Fruit fly (Drosophila melanogaster) whole organism, embryonic: Measurements from ENCODE around the gene CG45207.

ENCODE experiments used
- CG10267 ChIP-seq: fragments of 200-800 bp; sonication (Bioruptor generic); optimal IDR thresholded peaks from 2 replicates; lab custom pipeline; 2018; ENCODE audit warnings: missing biosample characterization, mild to moderate bottlenecking, missing genetic modification characterization, moderate library complexity
- CG10543 ChIP-seq: fragments of 200-800 bp; sonication (Bioruptor generic); optimal IDR thresholded peaks from 3 replicates; lab custom pipeline; 2017; ENCODE audit warnings: missing biosample characterization, mild to moderate bottlenecking, missing genetic modification characterization, moderate library complexity
- CG10959 ChIP-seq: fragments of 200-800 bp; sonication (Bioruptor generic); IDR thresholded peaks from 2 replicates; pipeline ENCODE4 v1.3.6; 2022; ENCODE audit warnings: missing biosample characterization, missing genetic modification characterization
- CG11504 ChIP-seq: fragments of 200-800 bp; sonication (Bioruptor generic); optimal IDR thresholded peaks from 3 replicates; lab custom pipeline; 2019; ENCODE audit warnings: missing biosample characterization, mild to moderate bottlenecking, missing genetic modification characterization, moderate library complexity
- CG12299 ChIP-seq: fragments of 200-800 bp; sonication (Bioruptor generic); optimal IDR thresholded peaks from 2 replicates; lab custom pipeline; 2018; ENCODE audit warnings: missing biosample characterization, mild to moderate bottlenecking, missing genetic modification characterization
- CG1233 ChIP-seq: fragments of 200-800 bp; sonication (Bioruptor generic); optimal IDR thresholded peaks from 4 replicates; lab custom pipeline; 2018; ENCODE audit warnings: missing biosample characterization, mild to moderate bottlenecking, missing genetic modification characterization
- CG12659 ChIP-seq: fragments of 200-800 bp; sonication (Bioruptor generic); optimal IDR thresholded peaks from 3 replicates; lab custom pipeline; 2017; ENCODE audit warnings: mild to moderate bottlenecking, missing biosample characterization, missing genetic modification reagents, missing genetic modification characterization
- CG13894 ChIP-seq: fragments of 200-800 bp; sonication (Bioruptor generic); optimal IDR thresholded peaks from 3 replicates; lab custom pipeline; 2018; ENCODE audit warnings: missing biosample characterization, mild to moderate bottlenecking, missing genetic modification characterization, moderate library complexity
- CG1529 ChIP-seq: fragments of 200-800 bp; sonication (Bioruptor generic); optimal IDR thresholded peaks from 3 replicates; lab custom pipeline; 2018; ENCODE audit warnings: missing biosample characterization, missing genetic modification characterization
- CG16779 ChIP-seq: fragments of 200-800 bp; sonication (Bioruptor generic); IDR thresholded peaks from 2 replicates; pipeline ENCODE4 v1.3.6; 2022; ENCODE audit warnings: missing biosample characterization, missing genetic modification characterization
- CG16863 ChIP-seq: fragments of 200-800 bp; sonication (Bioruptor generic); optimal IDR thresholded peaks from 3 replicates; lab custom pipeline; 2016; ENCODE audit warnings: missing biosample characterization, missing genetic modification characterization
- CG17359 ChIP-seq: fragments of 200-800 bp; sonication (Bioruptor generic); optimal IDR thresholded peaks from 3 replicates; lab custom pipeline; 2018; ENCODE audit warnings: missing biosample characterization, mild to moderate bottlenecking, missing genetic modification characterization, moderate library complexity
- CG18011 ChIP-seq: fragments of 200-800 bp; sonication (Bioruptor generic); optimal IDR thresholded peaks from 2 replicates; lab custom pipeline; 2017; ENCODE audit warnings: missing biosample characterization, missing genetic modification characterization, mild to moderate bottlenecking, moderate library complexity, missing genotype
- CG18476 ChIP-seq: fragments of 200-800 bp; sonication (Bioruptor generic); optimal IDR thresholded peaks from 2 replicates; lab custom pipeline; 2016; ENCODE audit warnings: missing biosample characterization, mild to moderate bottlenecking, missing genetic modification characterization
- CG2889 ChIP-seq: fragments of 200-800 bp; sonication (Bioruptor generic); IDR thresholded peaks from 3 replicates; pipeline ENCODE4 v1.3.6; 2022; ENCODE audit warnings: missing biosample characterization, missing genetic modification characterization
- CG6175 ChIP-seq: fragments of 200-800 bp; sonication (Bioruptor generic); IDR thresholded peaks from 3 replicates; pipeline ENCODE4 v1.3.6; 2022; ENCODE audit warnings: missing biosample characterization, missing genetic modification characterization
- CG6654 ChIP-seq: fragments of 200-800 bp; sonication (Bioruptor generic); optimal IDR thresholded peaks from 2 replicates; lab custom pipeline; 2017; ENCODE audit warnings: missing biosample characterization, mild to moderate bottlenecking, missing genetic modification characterization
- CG7786 ChIP-seq: fragments of 200-800 bp; sonication (Bioruptor generic); optimal IDR thresholded peaks from 2 replicates; lab custom pipeline; 2016; ENCODE audit warnings: missing biosample characterization, missing genetic modification characterization
- CG7987 ChIP-seq: fragments of 200-800 bp; sonication (Bioruptor generic); optimal IDR thresholded peaks from 2 replicates; lab custom pipeline; 2018; ENCODE audit warnings: missing biosample characterization, mild to moderate bottlenecking, missing genetic modification characterization, moderate library complexity
- CG8290 ChIP-seq, 3 experiments: fragments of 200-800 bp; sonication (Bioruptor generic); optimal IDR thresholded peaks; 2 replicates each; lab custom pipeline; 2016 to 2019; ENCODE audit warnings: missing biosample characterization in 3 of 3, missing genetic modification characterization in 3 of 3, mild to moderate bottlenecking in 2 of 3, moderate library complexity in 1 of 3
- Camta ChIP-seq: fragments of 200-800 bp; sonication (Bioruptor generic); optimal IDR thresholded peaks from 2 replicates; lab custom pipeline; 2016; ENCODE audit warnings: missing biosample characterization, missing genetic modification characterization
- Deaf1 ChIP-seq: fragments of 200-800 bp; optimal IDR thresholded peaks from 3 replicates; lab custom pipeline; 2019; ENCODE audit warnings: missing biosample characterization, mild to moderate bottlenecking, missing genetic modification characterization, moderate library complexity
- Doc3 ChIP-seq: fragments of 200-800 bp; sonication (Bioruptor generic); IDR thresholded peaks from 3 replicates; pipeline ENCODE4 v1.3.6; 2022; ENCODE audit warnings: missing biosample characterization, missing genetic modification characterization; ENCODE audit not compliant: partially characterized antibody
- Fer3 ChIP-seq: fragments of 200-800 bp; sonication (Bioruptor generic); optimal IDR thresholded peaks from 2 replicates; lab custom pipeline; 2018; ENCODE audit warnings: missing biosample characterization, mild to moderate bottlenecking, missing genetic modification characterization, moderate library complexity
- Hmr ChIP-seq: fragments of 200-800 bp; sonication (Bioruptor generic); optimal IDR thresholded peaks from 3 replicates; lab custom pipeline; 2017; ENCODE audit warnings: mild to moderate bottlenecking, missing biosample characterization, missing genetic modification reagents, missing genetic modification characterization
- Mad ChIP-seq: fragments of 200-800 bp; sonication (Bioruptor generic); optimal IDR thresholded peaks from 2 replicates; lab custom pipeline; 2016; ENCODE audit warnings: missing biosample characterization, missing genetic modification characterization
- Med ChIP-seq: fragments of 200-800 bp; sonication (Bioruptor generic); peaks from one replicate; lab custom pipeline; 2016; ENCODE audit warnings: missing biosample characterization, missing genetic modification characterization, mild to moderate bottlenecking, inconsistent platforms, moderate library complexity
- Neu2 ChIP-seq: fragments of 200-800 bp; sonication (Bioruptor generic); optimal IDR thresholded peaks from 3 replicates; lab custom pipeline; 2016; ENCODE audit warnings: missing biosample characterization, missing genetic modification characterization, borderline replicate concordance
- ab ChIP-seq: fragments of 200-800 bp; sonication (Bioruptor generic); optimal IDR thresholded peaks from 2 replicates; lab custom pipeline; 2016; ENCODE audit warnings: missing biosample characterization, missing genetic modification characterization
- al ChIP-seq: fragments of 200-800 bp; sonication (Bioruptor generic); IDR thresholded peaks from 2 replicates; pipeline ENCODE4 v1.3.6; 2022; ENCODE audit warnings: missing biosample characterization, missing genetic modification characterization
- bab2 ChIP-seq: fragments of 200-800 bp; sonication (Bioruptor generic); optimal IDR thresholded peaks from 2 replicates; lab custom pipeline; 2016; ENCODE audit warnings: missing biosample characterization, missing genetic modification characterization
- bcd ChIP-seq: fragments of 200-800 bp; sonication (Bioruptor generic); optimal IDR thresholded peaks from 2 replicates; lab custom pipeline; 2017; ENCODE audit warnings: missing biosample characterization, mild to moderate bottlenecking, missing genetic modification characterization
- bsh ChIP-seq, 2 experiments: fragments of 200-800 bp; sonication (Bioruptor generic); optimal IDR thresholded peaks; 2 replicates each; lab custom pipeline; 2017 to 2018; ENCODE audit warnings: mild to moderate bottlenecking in 2 of 2, missing biosample characterization in 2 of 2, missing genetic modification characterization in 2 of 2, moderate library complexity in 1 of 2
- chinmo ChIP-seq: fragments of 200-800 bp; sonication (Bioruptor generic); IDR thresholded peaks from 4 replicates; pipeline ENCODE4 v1.3.6; 2022; ENCODE audit warnings: missing biosample characterization, missing genetic modification characterization; ENCODE audit not compliant: partially characterized antibody
- corto ChIP-seq: fragments of 200-800 bp; sonication (Bioruptor generic); optimal IDR thresholded peaks from 2 replicates; lab custom pipeline; 2016; ENCODE audit warnings: missing biosample characterization, mild to moderate bottlenecking, missing genetic modification characterization, moderate library complexity
- crol ChIP-seq: fragments of 200-800 bp; sonication (Bioruptor generic); IDR thresholded peaks from 2 replicates; pipeline ENCODE4 v1.3.6; 2022; ENCODE audit warnings: missing biosample characterization, missing genetic modification characterization
- da ChIP-seq: fragments of 200-800 bp; sonication (Bioruptor generic); optimal IDR thresholded peaks from 2 replicates; lab custom pipeline; 2016; ENCODE audit warnings: missing biosample characterization, missing genetic modification characterization
- dimm ChIP-seq: fragments of 200-800 bp; sonication (Bioruptor generic); IDR thresholded peaks from 2 replicates; pipeline ENCODE4 v1.3.6; 2022; ENCODE audit warnings: missing biosample characterization, missing genetic modification characterization
- kni ChIP-seq: fragments of 200-800 bp; sonication (Bioruptor generic); optimal IDR thresholded peaks from 3 replicates; lab custom pipeline; 2017; ENCODE audit warnings: mild to moderate bottlenecking, missing biosample characterization, missing genetic modification reagents, missing genetic modification characterization
- lov ChIP-seq, 2 experiments: fragments of 200-800 bp in 1 of 2; fragments of >200 bp in 1 of 2; sonication (Bioruptor generic) in 1 of 2; IDR thresholded peaks in 1 of 2; optimal IDR thresholded peaks in 1 of 2; 2 replicates in 1 of 2; 3 replicates in 1 of 2; pipeline versions ENCODE4 v1.3.6 to Lab custom; 2017 to 2022; ENCODE audit warnings: missing biosample characterization in 1 of 2, missing genetic modification characterization in 1 of 2
- odd ChIP-seq: fragments of 200-800 bp; sonication (Bioruptor generic); optimal IDR thresholded peaks from 2 replicates; lab custom pipeline; 2017; ENCODE audit warnings: missing biosample characterization, mild to moderate bottlenecking, missing genetic modification characterization
- pum ChIP-seq: fragments of 200-800 bp; sonication (Bioruptor generic); optimal IDR thresholded peaks from 2 replicates; lab custom pipeline; 2016; ENCODE audit warnings: missing biosample characterization, missing genetic modification characterization
- ranshi ChIP-seq: fragments of 200-800 bp; sonication (Bioruptor generic); IDR thresholded peaks from 2 replicates; pipeline ENCODE4 v1.3.6; 2022; ENCODE audit warnings: missing biosample characterization, missing genetic modification characterization
- run ChIP-seq: fragments of 200-800 bp; sonication (Bioruptor generic); optimal IDR thresholded peaks from 3 replicates; lab custom pipeline; 2018; ENCODE audit warnings: missing biosample characterization, mild to moderate bottlenecking, missing genetic modification characterization
- sr ChIP-seq: fragments of 200-800 bp; sonication (Bioruptor generic); IDR thresholded peaks from 3 replicates; pipeline ENCODE4 v1.3.6; 2022; ENCODE audit warnings: missing biosample characterization, missing genetic modification characterization

Gene CG45207

dm6 chr3R:15816276-15816675 is 41.1 kb upstream of the CG45207 start (continued):
- TF ChIP-seq Neu2 (GFP tag; lab: Kevin White, UChicago) = no peak
- TF ChIP-seq CG16863 (GFP tag; lab: Kevin White, UChicago) = peak; percentile 6
- no peak for TF ChIP-seq Mad (GFP tag; lab: Kevin White, UChicago)
- no peak for TF ChIP-seq CG6654 (GFP tag; lab: Kevin White, UChicago)
- peak; percentile 53; the same call in 1 of the 2 replicates for TF ChIP-seq CG10959

dm6 chr3R:15814150-15814549 is 39.0 kb upstream of the CG45207 start:
- TF ChIP-seq Neu2 (GFP tag; lab: Kevin White, UChicago) (no peak), CG17359 (tag; lab: Kevin White, UChicago) (no peak), crol (GFP tag; lab: Robert Waterston, UW) (peak; percentile 83), sr (GFP tag; lab: Robert Waterston, UW) (peak; percentile 71; the same call in 2 of the 3 replicates), kni (GFP tag; lab: Kevin White, UChicago) (peak; percentile 49), CG11504 (tag; lab: Kevin White, UChicago) (no peak), bcd (GFP tag; lab: Kevin White, UChicago) (no peak), CG6175 (no peak), pum (no peak)

dm6 chr3R:15810369-15810768 is 35.2 kb upstream of the CG45207 start:
- TF ChIP-seq bab2 (no peak), CG13894 (tag; lab: Kevin White, UChicago) (peak; percentile 11), Fer3 (tag; lab: Kevin White, UChicago) (no peak), Camta (GFP tag; lab: Kevin White, UChicago) (no peak), corto (GFP tag; lab: Kevin White, UChicago) (no peak), CG8290 (GFP tag; optimal IDR thresholded peaks at IDR 0.05; lab: Kevin White, UChicago) (no peak), CG8290 (tag; optimal IDR thresholded peaks at IDR 0.05; lab: Kevin White, UChicago) (peak in 1 of 2 experiments; percentile 9), CG12659 (GFP tag; lab: Kevin White, UChicago) (no peak), Deaf1 (tag; lab: Kevin White, UChicago) (peak; percentile 97), dimm (GFP tag; lab: Robert Waterston, UW) (no peak), CG1529 (no peak), chinmo (GFP tag; lab: Robert Waterston, UW) (0 out of 4 replicates have a peak, but pooled peaks have one; percentile 22), CG7987 (GFP tag; lab: Kevin White, UChicago) (no peak), bsh (GFP tag; optimal IDR thresholded peaks at IDR 0.05; lab: Kevin White, UChicago) (no peak), CG12299 (tag; lab: Kevin White, UChicago) (no peak), CG1233 (GFP tag; lab: Kevin White, UChicago) (peak; percentile 54), CG10543 (GFP tag; lab: Kevin White, UChicago) (peak; percentile 11), CG2889 (GFP tag; lab: Robert Waterston, UW) (no peak), al (GFP tag; lab: Robert Waterston, UW) (no peak), Hmr (GFP tag; lab: Kevin White, UChicago) (no peak), CG16779 (GFP tag; lab: Robert Waterston, UW) (0 out of 2 replicates have a peak, but pooled peaks have one; percentile 12), CG18476 (GFP tag; lab: Kevin White, UChicago) (no peak), da (GFP tag; lab: Kevin White, UChicago) (no peak), ab (no peak), Med (GFP tag; lab: Kevin White, UChicago) (peak; percentile 81), CG10267 (tag; lab: Kevin White, UChicago) (no peak), Doc3 (GFP tag; lab: Robert Waterston, UW) (no peak), CG7786 (no peak), CG18011 (GFP tag; lab: Kevin White, UChicago) (no peak), run (tag; lab: Kevin White, UChicago) (no peak), lov (optimal IDR thresholded peaks at IDR 0.05; lab: Kevin White, UChicago) (no peak), lov (GFP tag; IDR thresholded peaks at IDR 0.05; lab: Robert Waterston, UW) (0 out of 3 replicates have a peak, but pooled peaks have one; percentile 38), odd (GFP tag; lab: Kevin White, UChicago) (no peak), ranshi (GFP tag; lab: Robert Waterston, UW) (no peak)
